Fruit fly (Drosophila melanogaster) whole organism, embryonic: ENCODE measurements around the gene Fbxl4.

Experiments used
- Asciz ChIP-seq: fragments of 200-800 bp; sonication (Bioruptor generic); optimal IDR thresholded peaks from 2 replicates; lab custom pipeline; 2017; ENCODE audit warnings: missing biosample characterization, mild to moderate bottlenecking, missing genetic modification characterization, missing genetic modification reagents
- CG10431 ChIP-seq: fragments of 200-800 bp; sonication (Bioruptor generic); optimal IDR thresholded peaks from 3 replicates; lab custom pipeline; 2018; ENCODE audit warnings: missing biosample characterization, mild to moderate bottlenecking, missing genetic modification characterization
- CG10654 ChIP-seq: fragments of 200-800 bp; sonication (Bioruptor generic); optimal IDR thresholded peaks from 2 replicates; lab custom pipeline; 2016; ENCODE audit warnings: missing biosample characterization, missing genetic modification characterization
- CG12104 ChIP-seq: fragments of 200-800 bp; sonication (Bioruptor generic); optimal IDR thresholded peaks from 3 replicates; lab custom pipeline; 2016; ENCODE audit warnings: missing biosample characterization, missing genetic modification characterization
- CG12219 ChIP-seq: fragments of 200-800 bp; sonication (Bioruptor generic); optimal IDR thresholded peaks from 3 replicates; lab custom pipeline; 2018; ENCODE audit warnings: missing biosample characterization, mild to moderate bottlenecking, missing genetic modification characterization
- CG1233 ChIP-seq: fragments of 200-800 bp; sonication (Bioruptor generic); optimal IDR thresholded peaks from 4 replicates; lab custom pipeline; 2018; ENCODE audit warnings: missing biosample characterization, mild to moderate bottlenecking, missing genetic modification characterization
- CG14014 ChIP-seq: fragments of 200-800 bp; sonication (Bioruptor generic); IDR thresholded peaks from 2 replicates; pipeline ENCODE4 v1.3.6; 2022; ENCODE audit warnings: missing biosample characterization, missing genetic modification characterization
- CG14667 ChIP-seq: fragments of 200-800 bp; sonication (Bioruptor generic); IDR thresholded peaks from 2 replicates; pipeline ENCODE4 v1.3.6; 2022; ENCODE audit warnings: missing biosample characterization, missing genetic modification characterization
- CG15479 ChIP-seq: fragments of 200-800 bp; sonication (Bioruptor generic); optimal IDR thresholded peaks from 3 replicates; lab custom pipeline; 2019; ENCODE audit warnings: missing biosample characterization, mild to moderate bottlenecking, missing genetic modification characterization, moderate library complexity
- CG17385 ChIP-seq: fragments of 200-800 bp; sonication (Bioruptor generic); optimal IDR thresholded peaks from 3 replicates; lab custom pipeline; 2018; ENCODE audit warnings: missing biosample characterization, mild to moderate bottlenecking, missing genetic modification characterization
- CG17802 ChIP-seq: fragments of 200-800 bp; sonication (Bioruptor generic); optimal IDR thresholded peaks from 2 replicates; lab custom pipeline; 2018; ENCODE audit warnings: missing biosample characterization, mild to moderate bottlenecking, missing genetic modification characterization, moderate library complexity
- CG1792 ChIP-seq: fragments of 200-800 bp; sonication (Bioruptor generic); optimal IDR thresholded peaks from 2 replicates; lab custom pipeline; 2016; ENCODE audit warnings: missing biosample characterization, missing genetic modification characterization
- CG2116 ChIP-seq: fragments of 200-800 bp; sonication (Bioruptor generic); optimal IDR thresholded peaks from 3 replicates; lab custom pipeline; 2018; ENCODE audit warnings: missing biosample characterization, mild to moderate bottlenecking, missing genetic modification characterization
- CG2202 ChIP-seq: fragments of 200-800 bp; sonication (Bioruptor generic); optimal IDR thresholded peaks from 2 replicates; lab custom pipeline; 2018; ENCODE audit warnings: missing biosample characterization, mild to moderate bottlenecking, missing genetic modification characterization
- CG2875 ChIP-seq: fragments of 200-800 bp; sonication (Bioruptor generic); optimal IDR thresholded peaks from 2 replicates; lab custom pipeline; 2017; ENCODE audit warnings: missing biosample characterization, mild to moderate bottlenecking, missing genetic modification characterization, missing genetic modification reagents
- CG2889 ChIP-seq: fragments of 200-800 bp; sonication (Bioruptor generic); IDR thresholded peaks from 3 replicates; pipeline ENCODE4 v1.3.6; 2022; ENCODE audit warnings: missing biosample characterization, missing genetic modification characterization
- CG31441 ChIP-seq: fragments of 200-800 bp; sonication (Bioruptor generic); IDR thresholded peaks from 2 replicates; pipeline ENCODE4 v1.3.6; 2022; ENCODE audit warnings: missing biosample characterization, missing genetic modification characterization
- CG34376 ChIP-seq: fragments of 200-800 bp; sonication (Bioruptor generic); optimal IDR thresholded peaks from 2 replicates; lab custom pipeline; 2018; ENCODE audit warnings: missing biosample characterization, mild to moderate bottlenecking, missing genetic modification characterization
- CG3847 ChIP-seq: fragments of 200-800 bp; sonication (Bioruptor generic); IDR thresholded peaks from 2 replicates; pipeline ENCODE4 v1.3.6; 2022; ENCODE audit warnings: missing biosample characterization, missing genetic modification characterization
- CG4707 ChIP-seq: fragments of 200-800 bp; sonication (Bioruptor generic); optimal IDR thresholded peaks from 2 replicates; lab custom pipeline; 2018; ENCODE audit warnings: missing biosample characterization, mild to moderate bottlenecking, missing genetic modification characterization, moderate library complexity
- CG5180 ChIP-seq: fragments of 200-800 bp; sonication (Bioruptor generic); optimal IDR thresholded peaks from 3 replicates; lab custom pipeline; 2017; ENCODE audit warnings: missing biosample characterization, missing genetic modification characterization, mild to moderate bottlenecking, moderate library complexity, missing genetic modification reagents
- CG6689 ChIP-seq: fragments of 200-800 bp; sonication (Bioruptor generic); IDR thresholded peaks from 2 replicates; pipeline ENCODE4 v1.3.6; 2022; ENCODE audit warnings: missing biosample characterization, missing genetic modification characterization
- CG7271 ChIP-seq: fragments of 200-800 bp; sonication (Bioruptor generic); optimal IDR thresholded peaks from 2 replicates; lab custom pipeline; 2018; ENCODE audit warnings: missing biosample characterization, mild to moderate bottlenecking, missing genetic modification characterization, moderate library complexity
- CG8281 ChIP-seq: fragments of 200-800 bp; sonication (Bioruptor generic); optimal IDR thresholded peaks from 2 replicates; lab custom pipeline; 2018; ENCODE audit warnings: missing biosample characterization, mild to moderate bottlenecking, missing genetic modification characterization, moderate library complexity
- CG9437 ChIP-seq: fragments of 200-800 bp; sonication (Bioruptor generic); optimal IDR thresholded peaks from 2 replicates; lab custom pipeline; 2018; ENCODE audit warnings: missing biosample characterization, mild to moderate bottlenecking, missing genetic modification characterization
- Dbx ChIP-seq: fragments of 200-800 bp; sonication (Bioruptor generic); IDR thresholded peaks from 3 replicates; pipeline ENCODE4 v1.3.6; 2022; ENCODE audit warnings: missing biosample characterization, missing genetic modification characterization
- Deaf1 ChIP-seq: fragments of 200-800 bp; optimal IDR thresholded peaks from 3 replicates; lab custom pipeline; 2019; ENCODE audit warnings: missing biosample characterization, mild to moderate bottlenecking, missing genetic modification characterization, moderate library complexity
- Dek ChIP-seq: fragments of 200-800 bp; sonication (Bioruptor generic); optimal IDR thresholded peaks from 3 replicates; lab custom pipeline; 2019; ENCODE audit warnings: missing biosample characterization, mild to moderate bottlenecking, missing genetic modification characterization, moderate library complexity
- Ets97D ChIP-seq: fragments of 200-800 bp; sonication (Bioruptor generic); optimal IDR thresholded peaks from 3 replicates; lab custom pipeline; 2016; ENCODE audit warnings: missing biosample characterization, missing genetic modification characterization
- Fer1 ChIP-seq: fragments of 200-800 bp; sonication (Bioruptor generic); optimal IDR thresholded peaks from 2 replicates; lab custom pipeline; 2017; ENCODE audit warnings: missing biosample characterization, mild to moderate bottlenecking, missing genetic modification characterization
- Gsc ChIP-seq: fragments of 200-800 bp; sonication (Bioruptor generic); IDR thresholded peaks from 2 replicates; pipeline ENCODE4 v1.3.6; 2022; ENCODE audit warnings: missing biosample characterization, missing genetic modification characterization
- Med ChIP-seq: fragments of 200-800 bp; sonication (Bioruptor generic); peaks from one replicate; lab custom pipeline; 2016; ENCODE audit warnings: missing biosample characterization, missing genetic modification characterization, mild to moderate bottlenecking, inconsistent platforms, moderate library complexity
- Side ChIP-seq: fragments of 200-800 bp; sonication (Bioruptor generic); optimal IDR thresholded peaks from 2 replicates; lab custom pipeline; 2016; ENCODE audit warnings: missing biosample characterization, missing genetic modification characterization
- ac ChIP-seq: fragments of 200-800 bp; sonication (Bioruptor generic); optimal IDR thresholded peaks from 3 replicates; lab custom pipeline; 2017; ENCODE audit warnings: missing biosample characterization, mild to moderate bottlenecking, missing genetic modification characterization
- ap ChIP-seq: fragments of 200-800 bp; sonication (Bioruptor generic); IDR thresholded peaks from 2 replicates; pipeline ENCODE4 v1.3.6; 2022; ENCODE audit warnings: missing biosample characterization, missing genetic modification characterization
- bcd ChIP-seq: fragments of 200-800 bp; sonication (Bioruptor generic); optimal IDR thresholded peaks from 2 replicates; lab custom pipeline; 2017; ENCODE audit warnings: missing biosample characterization, mild to moderate bottlenecking, missing genetic modification characterization
- bigmax ChIP-seq: fragments of 200-800 bp; sonication (Bioruptor generic); optimal IDR thresholded peaks from 2 replicates; lab custom pipeline; 2018; ENCODE audit warnings: missing biosample characterization, mild to moderate bottlenecking, missing genetic modification characterization
- ci ChIP-seq: fragments of 200-800 bp; sonication (Bioruptor generic); IDR thresholded peaks from 3 replicates; pipeline ENCODE4 v1.3.6; 2022; ENCODE audit warnings: missing biosample characterization, missing genetic modification characterization
- ems ChIP-seq: fragments of 200-800 bp; sonication (Bioruptor generic); optimal IDR thresholded peaks from 3 replicates; lab custom pipeline; 2016; ENCODE audit warnings: missing biosample characterization, missing genetic modification characterization
- gcm ChIP-seq: fragments of 200-800 bp; sonication (Bioruptor generic); optimal IDR thresholded peaks from 2 replicates; lab custom pipeline; 2019; ENCODE audit warnings: missing biosample characterization, mild to moderate bottlenecking, missing genetic modification characterization, moderate library complexity
- pnt ChIP-seq: fragments of 200-800 bp; sonication (Bioruptor generic); optimal IDR thresholded peaks from 3 replicates; lab custom pipeline; 2016; ENCODE audit warnings: missing biosample characterization, missing genetic modification characterization
- psq ChIP-seq: fragments of 200-800 bp; sonication (Bioruptor generic); optimal IDR thresholded peaks from 2 replicates; lab custom pipeline; 2017; ENCODE audit warnings: missing biosample characterization, missing genetic modification characterization
- pzg ChIP-seq: fragments of 200-800 bp; sonication (Bioruptor generic); optimal IDR thresholded peaks from 3 replicates; lab custom pipeline; 2018; ENCODE audit warnings: missing biosample characterization, mild to moderate bottlenecking, missing genetic modification characterization, moderate library complexity
- sc ChIP-seq, 3 experiments: fragments of >200 bp in 2 of 3; fragments of 200-800 bp in 1 of 3; sonication (Bioruptor generic) in 1 of 3; optimal IDR thresholded peaks; 2 replicates in 2 of 3; 3 replicates in 1 of 3; lab custom pipeline; 2017; ENCODE audit warnings: mild to moderate bottlenecking in 1 of 3, missing biosample characterization in 1 of 3, missing genetic modification characterization in 1 of 3, missing genetic modification reagents in 1 of 3
- sens ChIP-seq: fragments of 200-800 bp; sonication (Bioruptor generic); peaks from one replicate; lab custom pipeline; 2016; ENCODE audit warnings: missing biosample characterization, missing genetic modification characterization
- unpg ChIP-seq: fragments of 200-800 bp; sonication (Bioruptor generic); optimal IDR thresholded peaks from 3 replicates; lab custom pipeline; 2018; ENCODE audit warnings: missing biosample characterization, mild to moderate bottlenecking, missing genetic modification characterization, moderate library complexity
- wek ChIP-seq: fragments of 200-800 bp; sonication (Bioruptor generic); optimal IDR thresholded peaks from 3 replicates; lab custom pipeline; 2018; ENCODE audit warnings: missing biosample characterization, mild to moderate bottlenecking, missing genetic modification characterization, moderate library complexity
- yki ChIP-seq: fragments of >200 bp; optimal IDR thresholded peaks from 3 replicates; lab custom pipeline; 2018
- zen ChIP-seq: fragments of 200-800 bp; sonication (Bioruptor generic); optimal IDR thresholded peaks from 3 replicates; lab custom pipeline; 2018; ENCODE audit warnings: missing biosample characterization, mild to moderate bottlenecking, missing genetic modification characterization, moderate library complexity

The Fbxl4 gene

DNA sequence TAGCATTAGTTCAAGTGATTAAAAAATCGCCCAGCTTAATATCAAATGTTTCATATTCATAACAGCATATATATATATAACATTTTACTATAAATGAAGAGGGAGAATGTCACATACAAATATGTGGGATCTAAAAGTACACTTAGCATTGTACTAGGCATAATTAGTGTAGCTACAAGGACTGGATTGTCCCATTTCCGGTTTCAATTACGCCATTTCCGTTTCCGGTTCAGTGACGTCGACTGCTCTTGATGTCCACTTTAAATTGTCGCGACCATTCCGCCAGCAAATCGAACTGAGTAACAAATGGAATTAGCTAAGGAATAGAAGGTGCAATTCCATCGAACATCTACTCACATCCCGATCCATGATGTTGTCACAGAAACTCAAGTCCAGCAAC lies 3.3 kb downstream of the Fbxl4 start:
- TF ChIP-seq CG1792 (GFP tag; lab: Kevin White, UChicago) (no peak), CG8281 (no peak), CG17802 (tag; lab: Kevin White, UChicago) (no peak), bigmax (GFP tag; lab: Kevin White, UChicago) (no peak), Dek (tag; lab: Kevin White, UChicago) (no peak), Asciz (GFP tag; lab: Kevin White, UChicago) (no peak), CG9437 (peak; percentile 30), CG1233 (peak; percentile 12), Deaf1 (tag; lab: Kevin White, UChicago) (no peak), CG10431 (peak; percentile 49), ac (GFP tag; lab: Kevin White, UChicago) (peak; percentile 7), CG4707 (GFP tag; lab: Kevin White, UChicago) (peak; percentile 20), unpg (GFP tag; lab: Kevin White, UChicago) (peak; percentile 35), CG7271 (peak; percentile 72), pzg (GFP tag; lab: Kevin White, UChicago) (no peak), CG17385 (GFP tag; lab: Kevin White, UChicago) (peak; percentile 41), CG14667 (GFP tag; lab: Robert Waterston, UW) (no peak), yki (lab: Kevin White, UChicago) (no peak), CG34376 (peak; percentile 11), ci (GFP tag; lab: Robert Waterston, UW) (peak; percentile 54; the same call in 2 of the 3 replicates), CG31441 (GFP tag; lab: Robert Waterston, UW) (0 out of 2 replicates have a peak, but pooled peaks have one; percentile 18), CG12219 (GFP tag; lab: Kevin White, UChicago) (peak; percentile 25), pnt (GFP tag; lab: Kevin White, UChicago) (no peak), Fer1 (GFP tag; lab: Kevin White, UChicago) (no peak), CG5180 (GFP tag; lab: Kevin White, UChicago) (no peak), zen (tag; lab: Kevin White, UChicago) (no peak), CG6689 (GFP tag; lab: Robert Waterston, UW) (no peak), wek (peak; percentile 74), sens (GFP tag; lab: Kevin White, UChicago) (peak; percentile 3), CG2116 (GFP tag; lab: Kevin White, UChicago) (peak; percentile 11), CG2889 (no peak), CG10654 (GFP tag; lab: Kevin White, UChicago) (no peak), Dbx (GFP tag; lab: Robert Waterston, UW) (no peak), psq (GFP tag; lab: Kevin White, UChicago) (no peak), Gsc (GFP tag; lab: Robert Waterston, UW) (no peak), CG14014 (GFP tag; lab: Robert Waterston, UW) (no peak), Side (GFP tag; lab: Kevin White, UChicago) (no peak), Med (GFP tag; lab: Kevin White, UChicago) (peak; percentile 53), CG3847 (no peak), ems (GFP tag; lab: Kevin White, UChicago) (no peak), CG2875 (peak; percentile 14), Ets97D (peak; percentile 82), sc (optimal IDR thresholded peaks at IDR 0.05; lab: Kevin White, UChicago) (no peak), sc (GFP tag; optimal IDR thresholded peaks at IDR 0.05; lab: Kevin White, UChicago) (no peak), CG2202 (tag; lab: Kevin White, UChicago) (peak; percentile 22), ap (GFP tag; lab: Robert Waterston, UW) (no peak), CG12104 (GFP tag; lab: Kevin White, UChicago) (no peak), bcd (no peak), CG15479 (GFP tag; lab: Kevin White, UChicago) (no peak), gcm (GFP tag; lab: Kevin White, UChicago) (peak; percentile 58)
- TF ChIP-seq, all 482 proteins: peak for 20
